Worm (Caenorhabditis elegans) whole organism, late embryonic: Measurements from ENCODE around the gene B0303.7.

Experiments used
- F13H6.1 ChIP-seq: sonication (generic microtip); optimal IDR thresholded peaks from 2 replicates; lab custom pipeline; 2016; ENCODE audit warnings: missing genetic modification characterization, missing compliant biosample characterization
- ama-1 ChIP-seq: fragments of 150-350 bp; optimal IDR thresholded peaks from 2 replicates; lab custom pipeline; 2014
- ceh-6 ChIP-seq: fragments of 200-800 bp; sonication (Bioruptor generic); optimal IDR thresholded peaks from 2 replicates; lab custom pipeline; 2018; ENCODE audit warnings: mild to moderate bottlenecking, missing genetic modification characterization, missing compliant biosample characterization
- elt-2 ChIP-seq: sonication (generic microtip); optimal IDR thresholded peaks from 2 replicates; lab custom pipeline; 2016; ENCODE audit warnings: missing genetic modification reagents, missing genetic modification characterization, missing compliant biosample characterization
- fkh-10 ChIP-seq: fragments of 150-350 bp; optimal IDR thresholded peaks from 2 replicates; lab custom pipeline; 2014; ENCODE audit warnings: missing biosample characterization, missing genetic modification reagents, missing genetic modification characterization
- fkh-6 ChIP-seq: sonication (generic microtip); optimal IDR thresholded peaks from 2 replicates; lab custom pipeline; 2016; ENCODE audit warnings: missing genetic modification characterization, missing compliant biosample characterization
- hlh-30 ChIP-seq: sonication (generic microtip); optimal IDR thresholded peaks from 2 replicates; lab custom pipeline; 2017; ENCODE audit warnings: antibody characterized with exemption, missing genetic modification characterization, missing compliant biosample characterization; ENCODE audit not compliant: insufficient read depth
- madf-2 ChIP-seq: sonication (generic microtip); optimal IDR thresholded peaks from 2 replicates; lab custom pipeline; 2017; ENCODE audit warnings: missing genetic modification characterization, missing compliant biosample characterization
- nfya-1 ChIP-seq: sonication (generic microtip); optimal IDR thresholded peaks from 2 replicates; lab custom pipeline; 2017; ENCODE audit warnings: missing genetic modification characterization, mild to moderate bottlenecking, missing compliant biosample characterization, antibody characterized with exemption, moderate library complexity
- pha-2 ChIP-seq: sonication (generic microtip); optimal IDR thresholded peaks from 2 replicates; lab custom pipeline; 2017; ENCODE audit warnings: mild to moderate bottlenecking, missing genetic modification characterization, missing compliant biosample characterization
- pha-4 ChIP-seq: fragments of 150-350 bp; optimal IDR thresholded peaks from 2 replicates; lab custom pipeline; 2018; ENCODE audit warnings: missing biosample characterization, missing genetic modification reagents, missing genetic modification characterization
- pqm-1 ChIP-seq: sonication (generic microtip); optimal IDR thresholded peaks from 2 replicates; lab custom pipeline; 2016; ENCODE audit warnings: missing genetic modification characterization, missing compliant biosample characterization
- sdc-2 ChIP-seq: sonication (generic microtip); optimal IDR thresholded peaks from 2 replicates; lab custom pipeline; 2016; ENCODE audit warnings: missing genotype, missing genetic modification characterization, missing compliant biosample characterization
- tbx-7 ChIP-seq: sonication (generic microtip); optimal IDR thresholded peaks from 2 replicates; lab custom pipeline; 2016; ENCODE audit warnings: missing genotype, missing genetic modification characterization, missing compliant biosample characterization

DNA sequence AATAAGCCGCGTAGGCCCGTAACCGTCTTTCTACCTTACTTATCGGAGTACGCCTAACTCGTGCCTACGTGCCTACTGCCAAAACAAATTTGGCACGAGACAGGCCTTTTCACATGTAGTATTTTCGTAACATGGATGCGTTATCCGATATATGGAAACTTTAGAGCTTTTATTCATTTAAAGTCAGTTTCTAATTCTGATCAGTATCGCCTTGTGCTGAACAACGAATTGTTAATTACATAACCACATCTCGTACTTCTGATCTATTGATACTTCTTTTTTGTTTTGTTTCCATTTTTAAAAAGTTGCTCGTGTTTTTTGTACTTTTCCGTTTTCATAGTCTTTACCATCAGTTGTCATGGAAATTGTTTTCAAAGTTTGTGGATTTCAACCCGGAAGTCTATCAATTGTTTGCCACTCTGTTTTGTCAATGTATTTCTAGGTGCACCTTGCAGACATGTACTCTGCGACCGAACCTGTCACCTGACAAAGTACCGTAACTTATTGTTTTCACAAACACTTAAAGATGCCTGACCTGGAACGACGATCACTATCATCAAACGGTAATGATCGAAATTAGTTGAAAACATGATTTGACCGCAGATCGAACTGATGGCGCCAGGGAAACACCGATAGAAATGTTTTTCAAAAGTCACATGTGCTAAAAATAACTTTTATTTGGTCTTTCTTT, 35.6 kb upstream of the B0303.7 start:
- no peak for TF ChIP-seq pha-2 (tag; lab: Kevin White, UChicago)
- no peak for TF ChIP-seq elt-2 (tag; lab: Kevin White, UChicago)
- no peak for TF ChIP-seq nfya-1 (tag; lab: Kevin White, UChicago)
- TF ChIP-seq pha-4 (tag; lab: Kevin White, UChicago) = no peak
- no peak for TF ChIP-seq madf-2
- no peak for TF ChIP-seq fkh-10 (GFP tag; lab: Kevin White, UChicago)
- no peak for TF ChIP-seq hlh-30 (tag; lab: Kevin White, UChicago)
- TF ChIP-seq fkh-6 (tag; lab: Kevin White, UChicago) = no peak
- no peak for TF ChIP-seq tbx-7 (tag; lab: Kevin White, UChicago)
- TF ChIP-seq ama-1 = no peak
- TF ChIP-seq pqm-1 (tag; lab: Kevin White, UChicago) = no peak
- TF ChIP-seq sdc-2 (tag; lab: Kevin White, UChicago) = no peak
- no peak for TF ChIP-seq F13H6.1 (tag; lab: Kevin White, UChicago)
- no peak for TF ChIP-seq ceh-6 (GFP tag; lab: Kevin White, UChicago)
